Worm (Caenorhabditis elegans): ENCODE results near the gene tag-241.

tag-241 gene

ce11 chrX:11792730-11793129, 31.1 kb upstream of the tag-241 start:
- TF ChIP-seq mab-5 (tag; optimal IDR thresholded peaks at IDR 0.05) (no peak), elt-1 (tag; optimal IDR thresholded peaks at IDR 0.05) (no peak), fos-1 (tag; optimal IDR thresholded peaks at IDR 0.05) (peak; percentile 47), C34F6.9 (tag; optimal IDR thresholded peaks at IDR 0.05) (no peak), lin-11 (tag; optimal IDR thresholded peaks at IDR 0.05) (no peak), nhr-6 (tag; optimal IDR thresholded peaks at IDR 0.05) (no peak), zag-1 (tag; optimal IDR thresholded peaks at IDR 0.05) (no peak), sma-3 (GFP tag; optimal IDR thresholded peaks at IDR 0.05) (peak; percentile 35), F13H6.1 (tag; optimal IDR thresholded peaks at IDR 0.05) (peak; percentile 13), ceh-82 (tag; optimal IDR thresholded peaks at IDR 0.05) (no peak), unc-55 (GFP tag; optimal IDR thresholded peaks at IDR 0.05) (no peak), sma-9 (GFP tag; optimal IDR thresholded peaks at IDR 0.05) (peak; percentile 65), sma-9 (tag; optimal IDR thresholded peaks at IDR 0.05) (no peak), nhr-25 (tag; optimal IDR thresholded peaks at IDR 0.05) (no peak), mdl-1 (tag; optimal IDR thresholded peaks at IDR 0.05) (no peak), unc-62 (GFP tag; optimal IDR thresholded peaks at IDR 0.05) (no peak), lin-13 (GFP tag; optimal IDR thresholded peaks at IDR 0.05) (no peak), crh-2 (tag; optimal IDR thresholded peaks at IDR 0.05) (peak; percentile 27), ama-1 (optimal IDR thresholded peaks at IDR 0.05) (no peak), blmp-1 (tag; optimal IDR thresholded peaks at IDR 0.05; ENCODE audit: insufficient read depth) (no peak), sem-4 (tag; optimal IDR thresholded peaks at IDR 0.05) (no peak), Y55F3AM.14 (GFP tag; optimal IDR thresholded peaks at IDR 0.05) (no peak), ZK546.5 (tag; optimal IDR thresholded peaks at IDR 0.05) (no peak), lin-39 (tag; optimal IDR thresholded peaks at IDR 0.05) (no peak), snpc-4 (tag; optimal IDR thresholded peaks at IDR 0.05) (no peak), lsy-2 (tag; optimal IDR thresholded peaks at IDR 0.05) (no peak), unc-39 (tag; optimal IDR thresholded peaks at IDR 0.05) (no peak), nhr-11 (tag; optimal IDR thresholded peaks at IDR 0.05) (no peak)

- TF ChIP-seq ztf-4 (tag; optimal IDR thresholded peaks at IDR 0.05) (no peak), nhr-10 (tag; optimal IDR thresholded peaks at IDR 0.05) (no peak), nhr-77 (tag; optimal IDR thresholded peaks at IDR 0.05) (no peak), sem-4 (tag; optimal IDR thresholded peaks at IDR 0.05) (peak; percentile 22), gmeb-1 (tag; optimal IDR thresholded peaks at IDR 0.05) (peak; percentile 3), nhr-129 (tag; optimal IDR thresholded peaks at IDR 0.05) (peak; percentile 39), fos-1 (tag; optimal IDR thresholded peaks at IDR 0.05) (peak; percentile 50), C34F6.9 (tag; optimal IDR thresholded peaks at IDR 0.05) (peak; percentile 44), crh-2 (tag; optimal IDR thresholded peaks at IDR 0.05) (peak; percentile 95), peb-1 (tag; optimal IDR thresholded peaks at IDR 0.05) (peak; percentile 84), nhr-25 (tag; optimal IDR thresholded peaks at IDR 0.05) (peak; percentile 31), mdl-1 (tag; optimal IDR thresholded peaks at IDR 0.05) (peak in 1 of 2 experiments; percentile 20), elt-3 (tag; optimal IDR thresholded peaks at IDR 0.05) (no peak), sma-3 (GFP tag; optimal IDR thresholded peaks at IDR 0.05) (peak; percentile 47), lsy-2 (tag; optimal IDR thresholded peaks at IDR 0.05) (peak in 1 of 2 experiments; percentile 44), sma-9 (GFP tag; optimal IDR thresholded peaks at IDR 0.05) (peak; percentile 63), sma-9 (tag; optimal IDR thresholded peaks at IDR 0.05) (no peak), R02D3.7 (tag; optimal IDR thresholded peaks at IDR 0.05) (no peak), egl-27 (tag; optimal IDR thresholded peaks at IDR 0.05) (peak; percentile 21), mab-5 (tag; optimal IDR thresholded peaks at IDR 0.05) (peak; percentile 34), unc-55 (GFP tag; optimal IDR thresholded peaks at IDR 0.05) (peak; percentile 47), Y55F3AM.14 (GFP tag; optimal IDR thresholded peaks at IDR 0.05) (peak; percentile 4), lin-13 (GFP tag; optimal IDR thresholded peaks at IDR 0.05) (peak; percentile 20), nhr-237 (tag; optimal IDR thresholded peaks at IDR 0.05) (no peak), skn-1 (tag; optimal IDR thresholded peaks at IDR 0.05) (no peak), F13H6.1 (tag; optimal IDR thresholded peaks at IDR 0.05) (peak; percentile 83), nhr-21 (tag; optimal IDR thresholded peaks at IDR 0.05) (peak; percentile 8)
These were observed 25.7 kb upstream of the tag-241 start, which contains the start of gene rsd-3 for ce11 chrX:11798057-11798555. Gene rsd-3 (plus strand): TSS chrX:11798505.

- no peak for TF ChIP-seq peb-1 (tag; optimal IDR thresholded peaks at IDR 0.05)
- no peak for TF ChIP-seq lin-39 (tag; optimal IDR thresholded peaks at IDR 0.05)
- no peak for TF ChIP-seq unc-62 (GFP tag; optimal IDR thresholded peaks at IDR 0.05)
- no peak for TF ChIP-seq nhr-10 (tag; optimal IDR thresholded peaks at IDR 0.05)
- TF ChIP-seq unc-39 (tag; optimal IDR thresholded peaks at IDR 0.05) = no peak
- TF ChIP-seq nhr-21 (tag; optimal IDR thresholded peaks at IDR 0.05) = no peak
- no peak for TF ChIP-seq sma-9 (GFP tag; optimal IDR thresholded peaks at IDR 0.05)
- no peak for TF ChIP-seq sma-9 (tag; optimal IDR thresholded peaks at IDR 0.05)
- TF ChIP-seq sem-4 (tag; optimal IDR thresholded peaks at IDR 0.05) = no peak
- no peak for TF ChIP-seq skn-1 (tag; optimal IDR thresholded peaks at IDR 0.05)
- no peak for TF ChIP-seq nhr-25 (tag; optimal IDR thresholded peaks at IDR 0.05)
- no peak for TF ChIP-seq F13H6.1 (tag; optimal IDR thresholded peaks at IDR 0.05)
- no peak for TF ChIP-seq sma-3 (GFP tag; optimal IDR thresholded peaks at IDR 0.05)
- TF ChIP-seq ceh-82 (tag; optimal IDR thresholded peaks at IDR 0.05) = no peak
- no peak for TF ChIP-seq zag-1 (tag; optimal IDR thresholded peaks at IDR 0.05)
- no peak for TF ChIP-seq nhr-11 (tag; optimal IDR thresholded peaks at IDR 0.05)
These were observed 19.7 kb upstream of the tag-241 start, which contains the start of gene C34E11.4 for ce11 chrX:11804057-11804456. Gene C34E11.4 (plus strand): TSS chrX:11804210.

Measured in whole organism, L2 larva.